Fruit fly (Drosophila melanogaster): ENCODE measurements around the gene CG13045.

Gene CG13045

dm6 chr3L:16270802-16271332, 19.9 kb downstream of the CG13045 start, which contains the start of the genes CG34248 and CG13067:
CG34248 (minus strand) TSS chr3L:16270902.
CG13067 (plus strand) TSS chr3L:16271282.
- TF ChIP-seq insv (optimal IDR thresholded peaks at IDR 0.05) (no peak), h (optimal IDR thresholded peaks at IDR 0.05) (no peak), Myc (optimal IDR thresholded peaks at IDR 0.05) (no peak), Sin3A (optimal IDR thresholded peaks at IDR 0.05) (no peak), psq (optimal IDR thresholded peaks at IDR 0.05) (no peak), ttk (optimal IDR thresholded peaks at IDR 0.05) (no peak)

- TF ChIP-seq Sin3A (optimal IDR thresholded peaks at IDR 0.05) (no peak), h (optimal IDR thresholded peaks at IDR 0.05) (no peak), insv (optimal IDR thresholded peaks at IDR 0.05) (no peak), Myc (optimal IDR thresholded peaks at IDR 0.05) (no peak), psq (optimal IDR thresholded peaks at IDR 0.05) (no peak), ttk (optimal IDR thresholded peaks at IDR 0.05) (no peak)
Observed at dm6 chr3L:16269092-16269491, 21.7 kb downstream of the CG13045 start, which contains the start of gene CG13068. CG13068 (plus strand) TSS chr3L:16269392.

dm6 chr3L:16268106-16268733, 22.5 kb downstream of the CG13045 start, which contains the start of gene CG4950:
CG4950 (minus strand) TSS chr3L:16268156.
- TF ChIP-seq insv (optimal IDR thresholded peaks at IDR 0.05) (no peak), Myc (optimal IDR thresholded peaks at IDR 0.05) (no peak), ttk (optimal IDR thresholded peaks at IDR 0.05) (no peak), psq (optimal IDR thresholded peaks at IDR 0.05) (no peak), h (optimal IDR thresholded peaks at IDR 0.05) (no peak), Sin3A (optimal IDR thresholded peaks at IDR 0.05) (no peak)

dm6 chr3L:16265000-16265399, 25.8 kb downstream of the CG13045 start, which contains the start of the genes CG13051 and CG13069:
CG13051 (minus strand) TSS chr3L:16265100.
CG13069 (plus strand) TSS chr3L:16265385.
- TF ChIP-seq h (optimal IDR thresholded peaks at IDR 0.05) (no peak), insv (optimal IDR thresholded peaks at IDR 0.05) (no peak), Myc (optimal IDR thresholded peaks at IDR 0.05) (no peak), Sin3A (optimal IDR thresholded peaks at IDR 0.05) (no peak), ttk (optimal IDR thresholded peaks at IDR 0.05) (no peak), psq (optimal IDR thresholded peaks at IDR 0.05) (no peak)

- TF ChIP-seq Myc (optimal IDR thresholded peaks at IDR 0.05) = no peak
- no peak for TF ChIP-seq Sin3A (optimal IDR thresholded peaks at IDR 0.05)
- TF ChIP-seq insv (optimal IDR thresholded peaks at IDR 0.05) = no peak
- no peak for TF ChIP-seq psq (optimal IDR thresholded peaks at IDR 0.05)
- no peak for TF ChIP-seq h (optimal IDR thresholded peaks at IDR 0.05)
- no peak for TF ChIP-seq ttk (optimal IDR thresholded peaks at IDR 0.05)
Observed at dm6 chr3L:16263043-16263442, 27.7 kb downstream of the CG13045 start, which contains the start of gene CG13070. CG13070 (plus strand) TSS chr3L:16263343.

dm6 chr3L:16262440-16262839, 28.3 kb downstream of the CG13045 start, which contains the start of gene CG13071:
CG13071 (plus strand) TSS chr3L:16262740.
- TF ChIP-seq psq (optimal IDR thresholded peaks at IDR 0.05) (no peak), ttk (optimal IDR thresholded peaks at IDR 0.05) (no peak), insv (optimal IDR thresholded peaks at IDR 0.05) (no peak), h (optimal IDR thresholded peaks at IDR 0.05) (no peak), Myc (optimal IDR thresholded peaks at IDR 0.05) (no peak), Sin3A (optimal IDR thresholded peaks at IDR 0.05) (no peak)

dm6 chr3L:16261505-16261904, 29.2 kb downstream of the CG13045 start, which contains the start of gene CG34247:
CG34247 (minus strand) TSS chr3L:16261605.
- TF ChIP-seq Sin3A (optimal IDR thresholded peaks at IDR 0.05) = no peak
- no peak for TF ChIP-seq h (optimal IDR thresholded peaks at IDR 0.05)
- TF ChIP-seq ttk (optimal IDR thresholded peaks at IDR 0.05) = no peak
- no peak for TF ChIP-seq insv (optimal IDR thresholded peaks at IDR 0.05)
- TF ChIP-seq Myc (optimal IDR thresholded peaks at IDR 0.05) = no peak
- no peak for TF ChIP-seq psq (optimal IDR thresholded peaks at IDR 0.05)

dm6 chr3L:16259552-16259951, 31.2 kb downstream of the CG13045 start, which contains the start of gene CG13053:
CG13053 (minus strand) TSS chr3L:16259722.
- TF ChIP-seq insv (optimal IDR thresholded peaks at IDR 0.05) (no peak), Sin3A (optimal IDR thresholded peaks at IDR 0.05) (no peak), psq (optimal IDR thresholded peaks at IDR 0.05) (no peak), h (optimal IDR thresholded peaks at IDR 0.05) (no peak), Myc (optimal IDR thresholded peaks at IDR 0.05) (no peak), ttk (optimal IDR thresholded peaks at IDR 0.05) (no peak)

- no peak for TF ChIP-seq psq (optimal IDR thresholded peaks at IDR 0.05)
- TF ChIP-seq insv (optimal IDR thresholded peaks at IDR 0.05) = no peak
- no peak for TF ChIP-seq Sin3A (optimal IDR thresholded peaks at IDR 0.05)
- TF ChIP-seq h (optimal IDR thresholded peaks at IDR 0.05) = no peak
- TF ChIP-seq Myc (optimal IDR thresholded peaks at IDR 0.05) = no peak
- TF ChIP-seq ttk (optimal IDR thresholded peaks at IDR 0.05) = no peak
Observed at dm6 chr3L:16257118-16257627, 33.6 kb downstream of the CG13045 start, which contains the start of gene CG13054. CG13054 (minus strand) TSS chr3L:16257191.

dm6 chr3L:16252255-16252654, 38.5 kb downstream of the CG13045 start, which contains the start of gene CG13055:
CG13055 (minus strand) TSS chr3L:16252355.
- TF ChIP-seq Sin3A (optimal IDR thresholded peaks at IDR 0.05) = no peak
- TF ChIP-seq insv (optimal IDR thresholded peaks at IDR 0.05) = no peak
- no peak for TF ChIP-seq Myc (optimal IDR thresholded peaks at IDR 0.05)

- TF ChIP-seq psq (optimal IDR thresholded peaks at IDR 0.05) (no peak), h (optimal IDR thresholded peaks at IDR 0.05) (no peak), Sin3A (optimal IDR thresholded peaks at IDR 0.05) (no peak), ttk (optimal IDR thresholded peaks at IDR 0.05) (no peak), Myc (optimal IDR thresholded peaks at IDR 0.05) (no peak), insv (optimal IDR thresholded peaks at IDR 0.05) (no peak)
Observed at dm6 chr3L:16241296-16241695, 49.5 kb downstream of the CG13045 start.

Data from Kc167 (cell line).